Fruit fly (Drosophila melanogaster) whole organism, embryonic: ENCODE measurements around the gene rb.

ENCODE experiments used
- Aef1 ChIP-seq: fragments of 200-800 bp; sonication (Bioruptor generic); IDR thresholded peaks from 3 replicates; pipeline ENCODE4 v1.3.6; 2022; ENCODE audit warnings: missing biosample characterization, missing genetic modification characterization
- Antp ChIP-seq: fragments of 200-800 bp; sonication (Bioruptor generic); optimal IDR thresholded peaks from 3 replicates; lab custom pipeline; 2016; ENCODE audit warnings: missing biosample characterization, missing genetic modification characterization
- BtbVII ChIP-seq: fragments of 200-800 bp; sonication (Bioruptor generic); optimal IDR thresholded peaks from 3 replicates; lab custom pipeline; 2017; ENCODE audit warnings: missing biosample characterization, mild to moderate bottlenecking, missing genetic modification characterization
- CG10147 ChIP-seq: fragments of 200-800 bp; sonication (Bioruptor generic); optimal IDR thresholded peaks from 2 replicates; lab custom pipeline; 2019; ENCODE audit warnings: missing biosample characterization, mild to moderate bottlenecking, missing genetic modification characterization, moderate library complexity
- CG1024 ChIP-seq: fragments of 200-800 bp; sonication (Bioruptor generic); IDR thresholded peaks from 2 replicates; pipeline ENCODE4 v1.3.6; 2022; ENCODE audit warnings: missing biosample characterization, missing genetic modification characterization
- CG10366 ChIP-seq: fragments of 200-800 bp; sonication (Bioruptor generic); IDR thresholded peaks from 2 replicates; pipeline ENCODE4 v1.3.6; 2022; ENCODE audit warnings: missing biosample characterization, missing genetic modification characterization
- CG11093 ChIP-seq: fragments of 200-800 bp; sonication (Bioruptor generic); IDR thresholded peaks from 3 replicates; pipeline ENCODE4 v1.3.6; 2022; ENCODE audit warnings: missing biosample characterization, missing genetic modification characterization
- CG12071 ChIP-seq: fragments of 200-800 bp; sonication (Bioruptor generic); optimal IDR thresholded peaks from 3 replicates; lab custom pipeline; 2018; ENCODE audit warnings: missing biosample characterization, mild to moderate bottlenecking, missing genetic modification characterization
- CG13424 ChIP-seq: fragments of 200-800 bp; sonication (Bioruptor generic); optimal IDR thresholded peaks from 2 replicates; lab custom pipeline; 2019; ENCODE audit warnings: missing biosample characterization, mild to moderate bottlenecking, missing genetic modification characterization, moderate library complexity
- CG32767 ChIP-seq: fragments of 200-800 bp; sonication (Bioruptor generic); IDR thresholded peaks from 2 replicates; pipeline ENCODE4 v1.3.6; 2022; ENCODE audit warnings: missing biosample characterization, missing genetic modification characterization
- CG4820 ChIP-seq: fragments of 200-800 bp; sonication (Bioruptor generic); optimal IDR thresholded peaks from 3 replicates; lab custom pipeline; 2016; ENCODE audit warnings: missing biosample characterization, missing genetic modification characterization
- CG5180 ChIP-seq: fragments of 200-800 bp; sonication (Bioruptor generic); optimal IDR thresholded peaks from 3 replicates; lab custom pipeline; 2017; ENCODE audit warnings: missing biosample characterization, missing genetic modification characterization, mild to moderate bottlenecking, moderate library complexity, missing genetic modification reagents
- CG5245 ChIP-seq: fragments of 200-800 bp; sonication (Bioruptor generic); optimal IDR thresholded peaks from 3 replicates; lab custom pipeline; 2016; ENCODE audit warnings: missing biosample characterization, missing genetic modification characterization
- CG6854 ChIP-seq: fragments of 200-800 bp; sonication (Bioruptor generic); optimal IDR thresholded peaks from 3 replicates; lab custom pipeline; 2017; ENCODE audit warnings: missing biosample characterization, mild to moderate bottlenecking, missing genetic modification characterization
- CG8359 ChIP-seq: fragments of 200-800 bp; sonication (Bioruptor generic); optimal IDR thresholded peaks from 2 replicates; lab custom pipeline; 2017; ENCODE audit warnings: missing biosample characterization, mild to moderate bottlenecking, missing genetic modification characterization, borderline replicate concordance
- CG9609 ChIP-seq: fragments of 200-800 bp; sonication (Bioruptor generic); optimal IDR thresholded peaks from 3 replicates; lab custom pipeline; 2016; ENCODE audit warnings: missing biosample characterization, missing genetic modification characterization
- HHEX ChIP-seq: fragments of 200-800 bp; sonication (Bioruptor generic); optimal IDR thresholded peaks from 3 replicates; lab custom pipeline; 2017; ENCODE audit warnings: missing biosample characterization, mild to moderate bottlenecking, missing genetic modification characterization, missing genetic modification reagents
- HLH54F ChIP-seq: fragments of 200-800 bp; sonication (Bioruptor generic); optimal IDR thresholded peaks from 3 replicates; lab custom pipeline; 2016; ENCODE audit warnings: missing biosample characterization, missing genetic modification characterization
- HmgD ChIP-seq: fragments of 200-800 bp; sonication (Bioruptor generic); optimal IDR thresholded peaks from 3 replicates; lab custom pipeline; 2016; ENCODE audit warnings: missing biosample characterization, missing genetic modification characterization
- MESR4 ChIP-seq: fragments of 200-800 bp; sonication (Bioruptor generic); optimal IDR thresholded peaks from 2 replicates; lab custom pipeline; 2018; ENCODE audit warnings: missing biosample characterization, mild to moderate bottlenecking, missing genetic modification characterization, moderate library complexity
- Oli ChIP-seq: fragments of 200-800 bp; sonication (Bioruptor generic); optimal IDR thresholded peaks from 2 replicates; lab custom pipeline; 2018; ENCODE audit warnings: missing biosample characterization, mild to moderate bottlenecking, missing genetic modification characterization, moderate library complexity
- Poxn ChIP-seq: fragments of 200-800 bp; sonication (Bioruptor generic); IDR thresholded peaks from 2 replicates; pipeline ENCODE4 v1.3.6; 2022; ENCODE audit warnings: missing biosample characterization, missing genetic modification characterization
- Ravus ChIP-seq: fragments of 200-800 bp; sonication (Bioruptor generic); IDR thresholded peaks from 2 replicates; pipeline ENCODE4 v1.3.6; 2022; ENCODE audit warnings: missing biosample characterization, missing genetic modification characterization
- Sox100B ChIP-seq: fragments of 200-800 bp; sonication (Bioruptor generic); optimal IDR thresholded peaks from 3 replicates; lab custom pipeline; 2018; ENCODE audit warnings: missing biosample characterization, mild to moderate bottlenecking, missing genetic modification characterization
- Spps ChIP-seq: fragments of 200-800 bp; sonication (Bioruptor generic); optimal IDR thresholded peaks from 2 replicates; lab custom pipeline; 2018; ENCODE audit warnings: missing biosample characterization, mild to moderate bottlenecking, missing genetic modification characterization
- Sry-β ChIP-seq: fragments of 200-800 bp; sonication (Bioruptor generic); optimal IDR thresholded peaks from 2 replicates; lab custom pipeline; 2018; ENCODE audit warnings: missing biosample characterization, mild to moderate bottlenecking, missing genetic modification characterization, moderate library complexity
- ac ChIP-seq: fragments of 200-800 bp; sonication (Bioruptor generic); optimal IDR thresholded peaks from 3 replicates; lab custom pipeline; 2017; ENCODE audit warnings: missing biosample characterization, mild to moderate bottlenecking, missing genetic modification characterization
- amos ChIP-seq: fragments of 200-800 bp; sonication (Bioruptor generic); IDR thresholded peaks from 2 replicates; pipeline ENCODE4 v1.3.6; 2022; ENCODE audit warnings: missing biosample characterization, missing genetic modification characterization; ENCODE audit not compliant: partially characterized antibody
- ap ChIP-seq: fragments of 200-800 bp; sonication (Bioruptor generic); IDR thresholded peaks from 2 replicates; pipeline ENCODE4 v1.3.6; 2022; ENCODE audit warnings: missing biosample characterization, missing genetic modification characterization
- bcd ChIP-seq: fragments of 200-800 bp; sonication (Bioruptor generic); optimal IDR thresholded peaks from 2 replicates; lab custom pipeline; 2017; ENCODE audit warnings: missing biosample characterization, mild to moderate bottlenecking, missing genetic modification characterization
- cato ChIP-seq: fragments of 200-800 bp; sonication (Bioruptor generic); optimal IDR thresholded peaks from 2 replicates; lab custom pipeline; 2016; ENCODE audit warnings: missing biosample characterization, missing genetic modification characterization, borderline replicate concordance
- dysf ChIP-seq: fragments of 200-800 bp; sonication (Bioruptor generic); IDR thresholded peaks from 3 replicates; pipeline ENCODE4 v1.3.6; 2022; ENCODE audit warnings: missing biosample characterization, missing genetic modification characterization
- ems ChIP-seq: fragments of 200-800 bp; sonication (Bioruptor generic); optimal IDR thresholded peaks from 3 replicates; lab custom pipeline; 2016; ENCODE audit warnings: missing biosample characterization, missing genetic modification characterization
- fd96Cb ChIP-seq: fragments of 200-800 bp; sonication (Bioruptor generic); optimal IDR thresholded peaks from 2 replicates; lab custom pipeline; 2018; ENCODE audit warnings: missing biosample characterization, mild to moderate bottlenecking, missing genetic modification characterization, moderate library complexity
- grau ChIP-seq: fragments of 200-800 bp; optimal IDR thresholded peaks from 3 replicates; lab custom pipeline; 2019; ENCODE audit warnings: missing biosample characterization, mild to moderate bottlenecking, missing genetic modification characterization, moderate library complexity
- her ChIP-seq: fragments of 200-800 bp; sonication (Bioruptor generic); optimal IDR thresholded peaks from 2 replicates; lab custom pipeline; 2016; ENCODE audit warnings: missing biosample characterization, missing genetic modification characterization
- kah ChIP-seq: fragments of 200-800 bp; sonication (Bioruptor generic); optimal IDR thresholded peaks from 2 replicates; lab custom pipeline; 2018; ENCODE audit warnings: missing biosample characterization, mild to moderate bottlenecking, missing genetic modification characterization
- kay ChIP-seq: fragments of 200-800 bp; sonication (Bioruptor generic); optimal IDR thresholded peaks from 2 replicates; lab custom pipeline; 2016; ENCODE audit warnings: missing biosample characterization, missing genetic modification characterization
- mld ChIP-seq: fragments of 200-800 bp; sonication (Bioruptor generic); IDR thresholded peaks from 3 replicates; pipeline ENCODE4 v1.3.6; 2022; ENCODE audit warnings: missing biosample characterization, missing genetic modification characterization; ENCODE audit not compliant: partially characterized antibody
- nau ChIP-seq: fragments of 200-800 bp; sonication (Bioruptor generic); optimal IDR thresholded peaks from 3 replicates; lab custom pipeline; 2017; ENCODE audit warnings: missing biosample characterization, mild to moderate bottlenecking, missing genetic modification characterization, missing genetic modification reagents
- odd ChIP-seq: fragments of 200-800 bp; sonication (Bioruptor generic); optimal IDR thresholded peaks from 2 replicates; lab custom pipeline; 2017; ENCODE audit warnings: missing biosample characterization, mild to moderate bottlenecking, missing genetic modification characterization
- pb ChIP-seq: fragments of 200-800 bp; sonication (Bioruptor generic); optimal IDR thresholded peaks from 3 replicates; lab custom pipeline; 2016; ENCODE audit warnings: missing biosample characterization, missing genetic modification characterization
- ranshi ChIP-seq: fragments of 200-800 bp; sonication (Bioruptor generic); IDR thresholded peaks from 2 replicates; pipeline ENCODE4 v1.3.6; 2022; ENCODE audit warnings: missing biosample characterization, missing genetic modification characterization
- salm ChIP-seq: fragments of 200-800 bp; sonication (Bioruptor generic); optimal IDR thresholded peaks from 2 replicates; lab custom pipeline; 2018; ENCODE audit warnings: missing biosample characterization, mild to moderate bottlenecking, missing genetic modification characterization
- seq ChIP-seq: fragments of 200-800 bp; sonication (Bioruptor generic); IDR thresholded peaks from 2 replicates; pipeline ENCODE4 v1.3.6; 2022; ENCODE audit warnings: missing biosample characterization, missing genetic modification characterization
- shn ChIP-seq: fragments of 200-800 bp; sonication (Bioruptor generic); optimal IDR thresholded peaks from 3 replicates; lab custom pipeline; 2016; ENCODE audit warnings: missing biosample characterization, missing genetic modification characterization
- sim ChIP-seq: fragments of 200-800 bp; sonication (Bioruptor generic); IDR thresholded peaks from 2 replicates; pipeline ENCODE4 v1.3.6; 2022; ENCODE audit warnings: missing biosample characterization, missing genetic modification characterization
- sisA ChIP-seq: fragments of 200-800 bp; sonication (Bioruptor generic); IDR thresholded peaks from 2 replicates; pipeline ENCODE4 v1.3.6; 2022; ENCODE audit warnings: missing biosample characterization, missing genetic modification characterization
- sr ChIP-seq: fragments of 200-800 bp; sonication (Bioruptor generic); IDR thresholded peaks from 3 replicates; pipeline ENCODE4 v1.3.6; 2022; ENCODE audit warnings: missing biosample characterization, missing genetic modification characterization
- tio ChIP-seq: fragments of 200-800 bp; sonication (Bioruptor generic); optimal IDR thresholded peaks from 2 replicates; lab custom pipeline; 2017; ENCODE audit warnings: missing biosample characterization, missing genetic modification characterization, inconsistent platforms
- unpg ChIP-seq: fragments of 200-800 bp; sonication (Bioruptor generic); optimal IDR thresholded peaks from 3 replicates; lab custom pipeline; 2018; ENCODE audit warnings: missing biosample characterization, mild to moderate bottlenecking, missing genetic modification characterization, moderate library complexity
- wdn ChIP-seq: fragments of 200-800 bp; sonication (Bioruptor generic); IDR thresholded peaks from 2 replicates; pipeline ENCODE4 v1.3.6; 2022; ENCODE audit warnings: missing biosample characterization, missing genetic modification characterization

rb gene

dm6 chrX:4540430-4540932 is at the start of gene rb, which contains the start of gene CHOp24 (continued):
- no peak for TF ChIP-seq odd (GFP tag; lab: Kevin White, UChicago)
- TF ChIP-seq ac, result no peak
- TF ChIP-seq unpg (GFP tag; lab: Kevin White, UChicago), result no peak
- no peak for TF ChIP-seq kay
- TF ChIP-seq MESR4, result no peak
- TF ChIP-seq Oli (tag; lab: Kevin White, UChicago), result no peak
- TF ChIP-seq sr (GFP tag; lab: Robert Waterston, UW), result no peak
- no peak for TF ChIP-seq CG10366 (GFP tag; lab: Robert Waterston, UW)
- no peak for TF ChIP-seq Sox100B
- no peak for TF ChIP-seq salm (tag; lab: Kevin White, UChicago)
- no peak for TF ChIP-seq Aef1
- no peak for TF ChIP-seq kah (GFP tag; lab: Kevin White, UChicago)
- no peak for TF ChIP-seq CG9609
- no peak for TF ChIP-seq CG8359 (GFP tag; lab: Kevin White, UChicago)
- TF ChIP-seq Antp (GFP tag; lab: Kevin White, UChicago), result peak; percentile 47
- no peak for TF ChIP-seq Poxn (GFP tag; lab: Robert Waterston, UW)
- no peak for TF ChIP-seq CG1024 (GFP tag; lab: Robert Waterston, UW)
- TF ChIP-seq sisA (GFP tag; lab: Robert Waterston, UW), result no peak; the same call in 1 of the 2 replicates
- no peak for TF ChIP-seq ems (GFP tag; lab: Kevin White, UChicago)
- TF ChIP-seq ap, result no peak
- no peak for TF ChIP-seq BtbVII (GFP tag; lab: Kevin White, UChicago)
- TF ChIP-seq Sry-β, result no peak
- no peak for TF ChIP-seq pb
- no peak for TF ChIP-seq nau (GFP tag; lab: Kevin White, UChicago)
- no peak for TF ChIP-seq CG5245 (GFP tag; lab: Kevin White, UChicago)
- peak; percentile 88 for TF ChIP-seq mld (GFP tag; lab: Robert Waterston, UW)
- TF ChIP-seq CG10147 (GFP tag; lab: Kevin White, UChicago), result no peak
- no peak for TF ChIP-seq CG11093 (GFP tag; lab: Robert Waterston, UW)
- no peak for TF ChIP-seq HLH54F (GFP tag; lab: Kevin White, UChicago)
- no peak for TF ChIP-seq CG32767 (GFP tag; lab: Robert Waterston, UW)
- no peak for TF ChIP-seq CG12071
- peak; percentile 84 for TF ChIP-seq amos
- TF ChIP-seq Ravus (GFP tag; lab: Robert Waterston, UW), result no peak
- TF ChIP-seq HHEX, result no peak
- no peak for TF ChIP-seq dysf (GFP tag; lab: Robert Waterston, UW)
- TF ChIP-seq wdn (GFP tag; lab: Robert Waterston, UW), result no peak
- peak; percentile 21 for TF ChIP-seq HmgD (GFP tag; lab: Kevin White, UChicago)
- TF ChIP-seq ranshi (GFP tag; lab: Robert Waterston, UW), result no peak
- TF ChIP-seq her, result no peak
- TF ChIP-seq bcd, result no peak
- TF ChIP-seq sim (GFP tag; lab: Robert Waterston, UW), result no peak
- TF ChIP-seq cato (GFP tag; lab: Kevin White, UChicago), result no peak
- no peak for TF ChIP-seq grau
- no peak for TF ChIP-seq tio
- TF ChIP-seq fd96Cb (tag; lab: Kevin White, UChicago), result no peak
- no peak for TF ChIP-seq Spps (tag; lab: Kevin White, UChicago)
- TF ChIP-seq shn, result no peak
- no peak for TF ChIP-seq CG13424 (tag; lab: Kevin White, UChicago)
- TF ChIP-seq CG4820, result no peak
- TF ChIP-seq seq (GFP tag; lab: Robert Waterston, UW), result no peak
- TF ChIP-seq CG6854 (GFP tag; lab: Kevin White, UChicago), result no peak
- no peak for TF ChIP-seq CG5180 (GFP tag; lab: Kevin White, UChicago)
